Fruit fly (Drosophila melanogaster): Measurements from ENCODE around the gene Cht6.

- TF ChIP-seq CG8478 (optimal IDR thresholded peaks at IDR 0.05) (no peak), CTCF (optimal IDR thresholded peaks at IDR 0.05) (no peak)
These were observed 23.0 kb upstream of the Cht6 start for dm6 chrX:9993427-9994218.
